Worm (Caenorhabditis elegans) whole organism, early embryonic: ENCODE data around the gene srw-10.

Source experiments
- B0310.2 ChIP-seq: sonication (generic microtip); optimal IDR thresholded peaks from 2 replicates; lab custom pipeline; 2016; ENCODE audit warnings: mild to moderate bottlenecking, missing genetic modification characterization, missing compliant biosample characterization
- F13C5.2 ChIP-seq: sonication (generic microtip); optimal IDR thresholded peaks from 2 replicates; lab custom pipeline; 2017; ENCODE audit warnings: mild to moderate bottlenecking, missing genetic modification characterization, inconsistent platforms, missing compliant biosample characterization
- aly-1 ChIP-seq: sonication (generic microtip); optimal IDR thresholded peaks from 2 replicates; lab custom pipeline; 2016; ENCODE audit warnings: missing genetic modification characterization, missing compliant biosample characterization
- ama-1 ChIP-seq: fragments of 150-350 bp; optimal IDR thresholded peaks from 2 replicates; lab custom pipeline; 2014
- ceh-13 ChIP-seq: fragments of 200-800 bp; sonication (Bioruptor generic); optimal IDR thresholded peaks from 2 replicates; lab custom pipeline; 2018; ENCODE audit warnings: mild to moderate bottlenecking, missing genetic modification characterization, missing compliant biosample characterization
- ceh-36 ChIP-seq: sonication (generic microtip); optimal IDR thresholded peaks from 2 replicates; lab custom pipeline; 2016; ENCODE audit warnings: missing genetic modification characterization, inconsistent platforms, missing compliant biosample characterization
- ets-7 ChIP-seq: sonication (generic microtip); optimal IDR thresholded peaks from 2 replicates; lab custom pipeline; 2016; ENCODE audit warnings: missing genotype, missing genetic modification characterization, missing compliant biosample characterization
- flt-1 ChIP-seq: fragments of 200-800 bp; sonication (Bioruptor generic); IDR thresholded peaks from 2 replicates; pipeline ENCODE4 v1.3.6; 2022; ENCODE audit warnings: missing genetic modification characterization, missing compliant biosample characterization
- hmbx-1 ChIP-seq: sonication (generic microtip); optimal IDR thresholded peaks from 2 replicates; lab custom pipeline; 2016; ENCODE audit warnings: mild to moderate bottlenecking, missing genetic modification characterization, missing compliant biosample characterization
- hmg-4 ChIP-seq: fragments of 200-800 bp; sonication (Bioruptor generic); optimal IDR thresholded peaks from 2 replicates; lab custom pipeline; 2018; ENCODE audit warnings: mild to moderate bottlenecking, missing genetic modification characterization, missing compliant biosample characterization
- hnd-1 ChIP-seq: sonication (generic microtip); optimal IDR thresholded peaks from 2 replicates; lab custom pipeline; 2016; ENCODE audit warnings: missing genetic modification characterization, missing compliant biosample characterization
- pes-1 ChIP-seq: fragments of 200-800 bp; sonication (Bioruptor generic); IDR thresholded peaks from 2 replicates; pipeline ENCODE4 v1.3.6; 2022; ENCODE audit warnings: missing genetic modification reagents, missing genetic modification characterization, missing compliant biosample characterization
- scrt-1 ChIP-seq: fragments of 200-800 bp; sonication (Bioruptor generic); IDR thresholded peaks from 2 replicates; pipeline ENCODE4 v1.3.6; 2022; ENCODE audit warnings: missing genetic modification characterization, missing compliant biosample characterization
- sea-1 ChIP-seq: fragments of 200-800 bp; sonication (Bioruptor generic); conservative IDR thresholded peaks from 2 replicates; pipeline ENCODE4 v1.3.6; 2022; ENCODE audit warnings: missing genetic modification characterization, missing compliant biosample characterization
- tbx-11 ChIP-seq: fragments of 200-800 bp; sonication (Bioruptor generic); IDR thresholded peaks from 2 replicates; pipeline ENCODE4 v1.3.6; 2022; ENCODE audit warnings: missing genetic modification characterization, missing compliant biosample characterization
- tbx-37 ChIP-seq: fragments of 200-800 bp; sonication (Bioruptor generic); conservative IDR thresholded peaks from 2 replicates; pipeline ENCODE4 v1.3.6; 2022; ENCODE audit warnings: missing genetic modification reagents, missing genetic modification characterization, missing compliant biosample characterization
- tra-4 ChIP-seq: sonication (generic microtip); optimal IDR thresholded peaks from 2 replicates; lab custom pipeline; 2017; ENCODE audit warnings: missing genetic modification characterization, missing compliant biosample characterization

srw-10 gene

DNA sequence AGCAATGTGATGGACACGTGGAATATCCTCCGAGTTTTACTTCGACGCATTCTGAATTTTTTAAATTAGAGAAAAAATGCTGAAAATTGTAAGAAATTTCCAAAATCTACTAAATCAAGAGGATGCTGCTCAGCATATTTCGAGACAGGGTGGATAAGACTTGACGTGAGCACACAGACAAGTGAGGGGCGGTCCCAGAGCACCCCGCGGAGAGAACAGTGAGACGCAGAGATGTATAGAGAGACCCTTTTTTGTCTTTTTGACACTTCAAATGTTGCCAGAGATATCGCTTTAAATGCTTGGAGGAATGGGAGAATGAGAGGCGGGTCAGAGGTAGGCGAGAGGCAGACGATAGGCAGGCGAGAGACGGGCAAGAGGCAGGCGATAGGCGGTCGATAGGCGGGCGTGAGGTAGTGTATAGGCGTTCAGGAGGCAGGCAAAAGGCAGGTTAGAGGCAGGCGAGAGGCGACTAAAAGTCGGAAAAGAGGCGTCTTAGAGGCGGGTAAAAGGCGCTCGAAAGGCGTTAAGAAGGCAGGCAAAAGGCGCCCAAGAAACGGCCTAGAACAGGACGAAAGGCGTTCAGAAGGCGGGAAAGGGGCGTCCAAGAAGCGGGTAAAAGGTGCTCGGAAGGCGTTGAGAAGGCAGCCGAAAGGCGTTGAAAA, 24.7 kb downstream of the srw-10 start, which contains the start of gene gab-1:
gab-1 (minus strand) TSS at position 51 of the 662 bp plus-strand sequence.
- TF ChIP-seq tra-4 (tag; lab: Kevin White, UChicago), result no peak
- TF ChIP-seq tbx-11, result no peak
- no peak for TF ChIP-seq hmg-4 (GFP tag; lab: Kevin White, UChicago)
- TF ChIP-seq B0310.2 (tag; lab: Kevin White, UChicago), result no peak
- TF ChIP-seq pes-1 (GFP tag; lab: Robert Waterston, UW), result no peak
- TF ChIP-seq scrt-1, result no peak
- no peak for TF ChIP-seq aly-1 (tag; lab: Kevin White, UChicago)
- no peak for TF ChIP-seq sea-1 (GFP tag; lab: Robert Waterston, UW)
- TF ChIP-seq ets-7 (tag; lab: Kevin White, UChicago), result no peak
- no peak for TF ChIP-seq hnd-1 (tag; lab: Kevin White, UChicago)
- no peak for TF ChIP-seq flt-1 (GFP tag; lab: Robert Waterston, UW)
- no peak for TF ChIP-seq tbx-37 (GFP tag; lab: Robert Waterston, UW)
- no peak for TF ChIP-seq ceh-13 (GFP tag; lab: Kevin White, UChicago)
- no peak for TF ChIP-seq F13C5.2

DNA sequence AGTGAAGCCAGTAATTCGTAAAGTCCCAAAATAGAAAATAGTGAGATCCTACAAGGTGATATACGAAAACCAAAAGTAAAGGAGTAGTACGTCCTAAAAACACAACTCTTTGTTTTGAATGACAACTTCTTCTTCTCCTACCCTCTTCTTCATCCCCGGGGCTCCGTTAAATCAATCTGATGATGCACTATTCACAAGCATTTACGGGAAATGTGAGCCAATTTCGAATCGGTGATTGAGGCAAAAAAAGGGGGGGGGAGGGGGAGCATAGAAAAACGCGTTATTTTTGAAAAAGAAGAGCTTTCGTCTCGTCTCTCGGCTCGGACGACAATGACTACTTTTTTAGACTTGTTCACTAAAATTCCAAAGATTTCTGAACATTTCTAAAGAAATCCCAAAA, 28.7 kb downstream of the srw-10 start:
- TF ChIP-seq sea-1 (GFP tag; lab: Robert Waterston, UW) (no peak), hnd-1 (tag; lab: Kevin White, UChicago) (no peak), tra-4 (tag; lab: Kevin White, UChicago) (no peak), hmbx-1 (tag; lab: Kevin White, UChicago) (no peak), hmg-4 (GFP tag; lab: Kevin White, UChicago) (no peak), tbx-37 (GFP tag; lab: Robert Waterston, UW) (no peak)

DNA sequence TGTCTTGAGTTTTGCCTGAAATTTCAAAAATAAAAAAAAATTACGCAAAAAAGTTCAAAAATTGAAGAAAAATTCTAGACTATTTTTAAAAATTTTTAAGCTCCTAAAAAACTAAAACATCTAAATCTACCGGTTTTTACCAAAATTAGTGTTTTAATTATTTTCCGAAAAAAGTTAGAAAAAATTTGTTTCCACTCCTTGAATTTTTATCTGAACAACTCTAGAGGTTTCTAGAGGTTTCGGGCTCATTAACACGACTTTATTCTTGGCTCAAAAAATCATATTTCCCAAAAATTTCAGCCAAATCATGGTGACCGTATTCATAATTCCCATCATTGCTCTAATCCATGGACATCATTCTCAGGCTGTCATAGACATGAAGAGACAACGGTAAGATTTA, 29.7 kb downstream of the srw-10 start, which contains the start of gene lgc-37:
lgc-37 (plus strand) TSS at position 301 of the 400 bp plus-strand sequence.
- no peak for TF ChIP-seq ceh-36 (tag; lab: Kevin White, UChicago)
- no peak for TF ChIP-seq aly-1 (tag; lab: Kevin White, UChicago)
- TF ChIP-seq hmbx-1 (tag; lab: Kevin White, UChicago), result no peak
- no peak for TF ChIP-seq pes-1 (GFP tag; lab: Robert Waterston, UW)
- no peak for TF ChIP-seq scrt-1
- TF ChIP-seq tbx-37 (GFP tag; lab: Robert Waterston, UW), result no peak
- no peak for TF ChIP-seq hmg-4 (GFP tag; lab: Kevin White, UChicago)
- no peak for TF ChIP-seq ceh-13 (GFP tag; lab: Kevin White, UChicago)

DNA sequence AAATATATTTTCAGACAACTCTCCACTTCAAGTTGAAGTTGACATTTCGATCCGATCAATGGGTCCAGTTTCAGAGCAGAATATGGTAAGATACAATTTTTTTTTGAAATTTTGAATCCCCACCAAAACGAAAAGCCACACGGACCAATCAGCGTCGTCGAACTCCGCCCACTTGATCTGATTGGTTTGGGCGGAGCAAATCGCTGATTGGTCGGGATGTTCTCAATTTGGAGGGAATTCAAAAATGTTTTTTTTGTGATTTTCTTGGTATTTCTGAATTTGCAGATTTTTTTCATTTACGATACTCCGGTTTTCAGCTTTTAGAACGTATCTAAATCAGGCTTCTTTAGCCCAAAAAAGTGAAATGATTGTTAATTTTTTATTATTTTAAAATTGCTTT, 30.3 kb downstream of the srw-10 start:
- TF ChIP-seq tbx-11 (no peak), tbx-37 (GFP tag; lab: Robert Waterston, UW) (no peak), ceh-13 (GFP tag; lab: Kevin White, UChicago) (no peak), sea-1 (GFP tag; lab: Robert Waterston, UW) (no peak), hnd-1 (tag; lab: Kevin White, UChicago) (no peak), aly-1 (tag; lab: Kevin White, UChicago) (no peak), B0310.2 (tag; lab: Kevin White, UChicago) (no peak), ets-7 (tag; lab: Kevin White, UChicago) (no peak), hmg-4 (GFP tag; lab: Kevin White, UChicago) (no peak), F13C5.2 (no peak), ceh-36 (tag; lab: Kevin White, UChicago) (no peak), hmbx-1 (tag; lab: Kevin White, UChicago) (no peak), ama-1 (lab: Kevin White, UChicago) (no peak), flt-1 (GFP tag; lab: Robert Waterston, UW) (no peak), tra-4 (tag; lab: Kevin White, UChicago) (no peak)

DNA sequence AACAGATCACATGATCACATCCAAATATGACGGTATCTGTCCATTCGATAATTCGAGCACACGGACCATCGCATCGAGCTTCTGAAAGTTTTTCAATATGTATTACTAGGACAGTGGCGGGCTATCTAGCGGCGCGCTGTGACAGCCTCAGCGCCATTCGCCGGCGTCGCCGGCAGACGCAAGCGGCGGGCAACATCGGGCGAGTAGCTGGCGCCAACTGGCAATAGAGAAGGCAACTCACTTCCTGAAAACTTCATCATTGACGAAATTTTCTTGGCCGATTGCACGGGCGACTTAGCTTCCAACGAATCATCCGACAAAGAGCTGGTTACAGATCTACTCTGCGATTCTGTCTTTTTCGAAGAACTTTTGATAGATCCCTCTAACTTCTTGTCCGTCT, 33.1 kb downstream of the srw-10 start:
- TF ChIP-seq hmbx-1 (tag; lab: Kevin White, UChicago), result no peak
- no peak for TF ChIP-seq pes-1 (GFP tag; lab: Robert Waterston, UW)
- TF ChIP-seq sea-1 (GFP tag; lab: Robert Waterston, UW), result no peak
- TF ChIP-seq ceh-13 (GFP tag; lab: Kevin White, UChicago), result no peak
- no peak for TF ChIP-seq hmg-4 (GFP tag; lab: Kevin White, UChicago)
- no peak for TF ChIP-seq ama-1 (lab: Kevin White, UChicago)
- no peak for TF ChIP-seq flt-1 (GFP tag; lab: Robert Waterston, UW)
- TF ChIP-seq ets-7 (tag; lab: Kevin White, UChicago), result no peak
- TF ChIP-seq ceh-36 (tag; lab: Kevin White, UChicago), result no peak
- TF ChIP-seq hnd-1 (tag; lab: Kevin White, UChicago), result no peak
- no peak for TF ChIP-seq scrt-1
- no peak for TF ChIP-seq aly-1 (tag; lab: Kevin White, UChicago)
- no peak for TF ChIP-seq B0310.2 (tag; lab: Kevin White, UChicago)
- no peak for TF ChIP-seq F13C5.2

DNA sequence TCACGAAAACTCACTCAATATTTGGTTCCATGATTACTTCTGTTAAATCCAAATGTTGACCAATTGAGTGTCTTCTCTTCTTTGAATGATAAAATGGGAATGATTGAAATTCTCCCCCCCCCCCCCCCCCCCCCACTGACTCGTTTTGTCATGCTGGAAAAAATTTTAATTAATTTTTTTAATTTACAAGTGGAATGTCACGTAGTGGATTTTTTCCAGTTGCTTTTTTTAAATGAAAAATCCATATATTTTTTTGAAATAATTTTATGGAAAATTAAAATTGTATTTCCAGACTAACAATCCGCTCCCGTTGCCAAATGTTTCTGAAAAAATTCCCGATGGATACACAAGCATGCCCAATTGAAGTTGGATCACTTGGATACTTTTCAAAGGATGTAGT, 34.3 kb downstream of the srw-10 start, which contains the start of gene BE10.1:
BE10.1 (minus strand) TSS at position 101 of the 400 bp plus-strand sequence.
- TF ChIP-seq F13C5.2 (no peak), ets-7 (tag; lab: Kevin White, UChicago) (no peak), B0310.2 (tag; lab: Kevin White, UChicago) (no peak), ceh-36 (tag; lab: Kevin White, UChicago) (no peak), hmbx-1 (tag; lab: Kevin White, UChicago) (no peak), scrt-1 (no peak)

DNA sequence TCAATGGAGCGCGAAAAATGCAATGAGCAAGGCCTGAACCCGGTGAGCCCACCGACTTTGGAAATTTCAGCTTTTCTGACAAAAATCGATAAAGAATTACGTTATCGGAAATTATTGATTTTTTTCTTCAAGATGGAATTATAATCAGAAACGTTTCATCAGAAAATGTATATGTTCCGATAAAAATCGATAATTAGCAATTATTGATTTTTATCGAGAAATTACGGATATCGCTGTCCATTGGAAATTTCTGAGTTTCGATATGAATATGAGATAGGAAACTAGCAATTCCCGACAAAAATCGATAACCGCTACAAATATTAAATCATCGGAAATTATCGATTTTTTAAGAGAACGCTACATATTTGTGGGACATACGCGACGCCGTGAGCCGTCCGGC, 39.1 kb downstream of the srw-10 start:
- no peak for TF ChIP-seq sea-1 (GFP tag; lab: Robert Waterston, UW)
- no peak for TF ChIP-seq ceh-13 (GFP tag; lab: Kevin White, UChicago)
- no peak for TF ChIP-seq aly-1 (tag; lab: Kevin White, UChicago)
- no peak for TF ChIP-seq hmg-4 (GFP tag; lab: Kevin White, UChicago)
- TF ChIP-seq hmbx-1 (tag; lab: Kevin White, UChicago), result no peak
- TF ChIP-seq tbx-11, result no peak
- no peak for TF ChIP-seq flt-1 (GFP tag; lab: Robert Waterston, UW)
- TF ChIP-seq ceh-36 (tag; lab: Kevin White, UChicago), result no peak
- TF ChIP-seq tbx-37 (GFP tag; lab: Robert Waterston, UW), result no peak
